Worm (Caenorhabditis elegans) whole organism, L3 larva: ENCODE data around the gene acbp-4.

Experiments
- ama-1 ChIP-seq: fragments of 150-350 bp; optimal IDR thresholded peaks from 2 replicates; lab custom pipeline; 2018
- elt-1 ChIP-seq: fragments of 150-350 bp; optimal IDR thresholded peaks from 2 replicates; lab custom pipeline; 2014; ENCODE audit warnings: missing biosample characterization, missing genetic modification characterization
- fos-1 ChIP-seq: fragments of 150-350 bp; optimal IDR thresholded peaks from 2 replicates; lab custom pipeline; 2014; ENCODE audit warnings: missing biosample characterization, missing genetic modification characterization
- lin-15B ChIP-seq: fragments of 150-350 bp; optimal IDR thresholded peaks from 2 replicates; lab custom pipeline; 2014; ENCODE audit warnings: missing biosample characterization, missing genetic modification characterization
- mdl-1 ChIP-seq: fragments of 150-350 bp; optimal IDR thresholded peaks from 2 replicates; lab custom pipeline; 2014; ENCODE audit warnings: missing biosample characterization, missing genetic modification characterization
- nhr-237 ChIP-seq: fragments of 150-350 bp; optimal IDR thresholded peaks from 2 replicates; lab custom pipeline; 2014; ENCODE audit warnings: missing biosample characterization, missing genetic modification characterization
- nhr-28 ChIP-seq: fragments of 150-350 bp; optimal IDR thresholded peaks from 2 replicates; lab custom pipeline; 2014; ENCODE audit warnings: missing biosample characterization, missing genetic modification characterization
- zag-1 ChIP-seq: fragments of 150-350 bp; optimal IDR thresholded peaks from 2 replicates; lab custom pipeline; 2014; ENCODE audit warnings: missing biosample characterization, missing genetic modification characterization

- TF ChIP-seq mdl-1 (tag; lab: Kevin White, UChicago), result no peak
- no peak for TF ChIP-seq lin-15B (tag; lab: Kevin White, UChicago)
- no peak for TF ChIP-seq nhr-237 (tag; lab: Kevin White, UChicago)
- no peak for TF ChIP-seq ama-1
- TF ChIP-seq fos-1, result no peak
- TF ChIP-seq elt-1, result no peak
- no peak for TF ChIP-seq nhr-28 (tag; lab: Kevin White, UChicago)
- TF ChIP-seq zag-1 (tag; lab: Kevin White, UChicago), result no peak
These were observed 45.0 kb upstream of the acbp-4 start, which contains the start of gene F08F8.9 for ce11 chrIII:7353871-7354270.
